Worm (Caenorhabditis elegans) whole organism, mixed stage, embryonic: Measurements from ENCODE around the gene K10C8.4.

Experiments used
- M03D4.4 ChIP-seq: sonication (generic microtip); optimal IDR thresholded peaks from 2 replicates; lab custom pipeline; 2017; ENCODE audit warnings: mild to moderate bottlenecking, missing genetic modification characterization, missing compliant biosample characterization
- blmp-1 ChIP-seq: fragments of 150-350 bp; optimal IDR thresholded peaks from 2 replicates; lab custom pipeline; 2014; ENCODE audit warnings: missing biosample characterization, missing genetic modification characterization
- ceh-39 ChIP-seq: fragments of 150-350 bp; optimal IDR thresholded peaks from 2 replicates; lab custom pipeline; 2014; ENCODE audit warnings: missing biosample characterization, missing genetic modification characterization
- ceh-43 ChIP-seq: fragments of 200-800 bp; sonication (Bioruptor generic); optimal IDR thresholded peaks from 2 replicates; lab custom pipeline; 2018; ENCODE audit warnings: mild to moderate bottlenecking, missing genetic modification characterization, moderate library complexity, missing compliant biosample characterization
- ceh-83 ChIP-seq: fragments of 200-800 bp; sonication (Bioruptor generic); optimal IDR thresholded peaks from 2 replicates; lab custom pipeline; 2018; ENCODE audit warnings: mild to moderate bottlenecking, missing genetic modification characterization, missing compliant biosample characterization
- ces-1 ChIP-seq: fragments of 150-350 bp; optimal IDR thresholded peaks from 2 replicates; lab custom pipeline; 2014; ENCODE audit warnings: missing biosample characterization, missing genetic modification reagents, missing genetic modification characterization
- cnd-1 ChIP-seq: fragments of 200-800 bp; sonication (Bioruptor generic); optimal IDR thresholded peaks from 2 replicates; lab custom pipeline; 2018; ENCODE audit warnings: mild to moderate bottlenecking, missing genetic modification characterization, missing compliant biosample characterization
- drap-1 ChIP-seq: fragments of 200-800 bp; sonication (Bioruptor generic); optimal IDR thresholded peaks from 3 replicates; lab custom pipeline; 2018; ENCODE audit warnings: mild to moderate bottlenecking, missing genetic modification characterization, missing compliant biosample characterization
- elt-1 ChIP-seq: sonication (generic microtip); optimal IDR thresholded peaks from 2 replicates; lab custom pipeline; 2017; ENCODE audit warnings: missing genetic modification characterization, mild to moderate bottlenecking, missing compliant biosample characterization, antibody characterized with exemption, moderate library complexity, borderline replicate concordance; ENCODE audit not compliant: insufficient read depth
- elt-3 ChIP-seq: fragments of 150-350 bp; optimal IDR thresholded peaks from 2 replicates; lab custom pipeline; 2014; ENCODE audit warnings: missing biosample characterization, missing genetic modification characterization
- flh-1 ChIP-seq: fragments of 200-800 bp; sonication (Bioruptor generic); optimal IDR thresholded peaks from 2 replicates; lab custom pipeline; 2018; ENCODE audit warnings: mild to moderate bottlenecking, missing genetic modification characterization, moderate library complexity, missing compliant biosample characterization
- ham-2 ChIP-seq: fragments of 200-800 bp; sonication (Bioruptor generic); optimal IDR thresholded peaks from 2 replicates; lab custom pipeline; 2018; ENCODE audit warnings: mild to moderate bottlenecking, missing genetic modification characterization, missing compliant biosample characterization
- hlh-1 ChIP-seq: fragments of 150-350 bp; optimal IDR thresholded peaks from 2 replicates; lab custom pipeline; 2014; ENCODE audit warnings: missing biosample characterization, missing genetic modification reagents, missing genetic modification characterization
- lin-13 ChIP-seq: fragments of 150-350 bp; optimal IDR thresholded peaks from 2 replicates; lab custom pipeline; 2014; ENCODE audit warnings: missing biosample characterization, missing genetic modification characterization
- lsy-2 ChIP-seq: fragments of 150-350 bp; optimal IDR thresholded peaks from 2 replicates; lab custom pipeline; 2014; ENCODE audit warnings: missing biosample characterization, missing genetic modification characterization
- mab-5 ChIP-seq: fragments of 150-350 bp; optimal IDR thresholded peaks from 2 replicates; lab custom pipeline; 2014; ENCODE audit warnings: missing biosample characterization, missing genetic modification characterization
- mep-1 ChIP-seq: fragments of 150-350 bp; optimal IDR thresholded peaks from 2 replicates; lab custom pipeline; 2017; ENCODE audit warnings: missing biosample characterization, missing genetic modification reagents, missing genetic modification characterization, inconsistent platforms
- mls-2 ChIP-seq: sonication (generic microtip); optimal IDR thresholded peaks from 2 replicates; lab custom pipeline; 2016; ENCODE audit warnings: mild to moderate bottlenecking, missing genetic modification characterization, moderate library complexity, missing compliant biosample characterization
- nhr-12 ChIP-seq: fragments of 150-350 bp; optimal IDR thresholded peaks from 2 replicates; lab custom pipeline; 2014; ENCODE audit warnings: missing biosample characterization, missing genetic modification characterization
- nhr-2 ChIP-seq: fragments of 150-350 bp; optimal IDR thresholded peaks from 2 replicates; lab custom pipeline; 2014; ENCODE audit warnings: missing biosample characterization, missing genetic modification characterization
- nhr-237 ChIP-seq: fragments of 150-350 bp; optimal IDR thresholded peaks from 2 replicates; lab custom pipeline; 2014; ENCODE audit warnings: missing biosample characterization, missing genetic modification characterization
- nhr-76 ChIP-seq: sonication (generic microtip); optimal IDR thresholded peaks from 2 replicates; lab custom pipeline; 2017; ENCODE audit warnings: missing biosample characterization, missing genetic modification characterization
- pha-4 ChIP-seq: fragments of 150-350 bp; optimal IDR thresholded peaks from 2 replicates; lab custom pipeline; 2018; ENCODE audit warnings: missing biosample characterization, missing genetic modification reagents, missing genetic modification characterization
- snpc-4 ChIP-seq: fragments of 150-350 bp; optimal IDR thresholded peaks from 2 replicates; lab custom pipeline; 2014; ENCODE audit warnings: missing biosample characterization, missing genetic modification characterization
- sptf-1 ChIP-seq: sonication (generic microtip); optimal IDR thresholded peaks from 2 replicates; lab custom pipeline; 2017; ENCODE audit warnings: mild to moderate bottlenecking, missing genetic modification characterization, moderate library complexity, missing compliant biosample characterization
- unc-120 ChIP-seq: sonication (generic microtip); optimal IDR thresholded peaks from 2 replicates; lab custom pipeline; 2017; ENCODE audit warnings: missing genetic modification characterization, missing compliant biosample characterization; ENCODE audit not compliant: poor library complexity, severe bottlenecking
- unc-39 ChIP-seq: fragments of 150-350 bp; optimal IDR thresholded peaks from 2 replicates; lab custom pipeline; 2014; ENCODE audit warnings: missing biosample characterization, missing genetic modification characterization
- ztf-11 ChIP-seq: fragments of 150-350 bp; optimal IDR thresholded peaks from 2 replicates; lab custom pipeline; 2014; ENCODE audit warnings: missing biosample characterization, missing genetic modification characterization

The K10C8.4 gene

DNA sequence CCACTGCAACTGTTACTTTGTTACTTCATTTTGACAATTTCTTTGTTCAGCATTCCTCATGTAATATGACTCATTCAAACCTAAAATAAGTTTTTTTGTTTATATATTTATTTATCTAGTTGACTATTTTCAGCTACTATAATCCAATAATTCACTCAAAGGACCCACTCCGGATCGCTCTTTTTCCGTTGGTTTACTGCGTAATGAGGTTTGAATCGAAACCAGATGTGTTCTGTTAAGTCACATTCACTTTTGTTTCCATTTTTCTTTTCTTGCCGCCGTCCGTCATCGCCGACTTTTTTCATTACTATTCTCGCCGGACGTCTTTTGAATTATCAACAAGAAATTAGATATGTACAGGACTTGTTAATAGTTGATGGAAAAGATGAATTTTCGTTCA is 32.7 kb upstream of the K10C8.4 start:
- no peak for TF ChIP-seq snpc-4
- no peak for TF ChIP-seq sptf-1
- no peak for TF ChIP-seq pha-4 (tag; lab: Kevin White, UChicago)
- no peak for TF ChIP-seq lin-13
- TF ChIP-seq lsy-2 (tag; lab: Kevin White, UChicago): no peak
- TF ChIP-seq ztf-11: no peak
- no peak for TF ChIP-seq mls-2 (tag; lab: Kevin White, UChicago)
- no peak for TF ChIP-seq drap-1 (GFP tag; lab: Kevin White, UChicago)
- no peak for TF ChIP-seq nhr-76 (tag; lab: Kevin White, UChicago)
- TF ChIP-seq mep-1 (tag; lab: Kevin White, UChicago): no peak
- TF ChIP-seq unc-39 (tag; lab: Kevin White, UChicago): no peak
- TF ChIP-seq ham-2 (GFP tag; lab: Kevin White, UChicago): no peak
- no peak for TF ChIP-seq M03D4.4 (tag; lab: Kevin White, UChicago)
- TF ChIP-seq nhr-12 (tag; lab: Kevin White, UChicago): no peak
- TF ChIP-seq hlh-1: no peak
- no peak for TF ChIP-seq nhr-2
- TF ChIP-seq, all 35 proteins: peak for 0

DNA sequence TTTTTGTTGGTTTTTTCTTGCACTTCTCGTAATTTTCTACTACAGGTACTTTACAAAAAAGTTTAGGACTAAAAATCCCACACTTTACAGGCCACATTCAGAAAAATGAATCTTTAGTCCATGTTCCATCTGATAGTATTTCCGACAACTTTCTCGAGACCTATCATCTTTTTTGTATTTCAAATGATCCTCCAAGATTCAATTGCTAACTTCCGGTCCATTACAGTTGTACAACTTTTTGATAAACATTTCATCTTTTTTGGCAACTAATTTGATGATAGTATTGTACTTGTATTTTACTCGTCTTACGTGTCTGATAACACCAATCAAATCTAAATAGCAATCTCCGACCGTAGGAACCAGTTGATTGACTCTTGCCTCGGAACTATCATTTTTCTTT is 28.7 kb upstream of the K10C8.4 start:
- no peak for TF ChIP-seq flh-1
- no peak for TF ChIP-seq pha-4 (tag; lab: Kevin White, UChicago)
- TF ChIP-seq elt-3 (tag; lab: Kevin White, UChicago): no peak
- TF ChIP-seq lsy-2 (tag; lab: Kevin White, UChicago): no peak
- no peak for TF ChIP-seq blmp-1 (tag; lab: Kevin White, UChicago)
- TF ChIP-seq unc-120 (tag; lab: Kevin White, UChicago): no peak

DNA sequence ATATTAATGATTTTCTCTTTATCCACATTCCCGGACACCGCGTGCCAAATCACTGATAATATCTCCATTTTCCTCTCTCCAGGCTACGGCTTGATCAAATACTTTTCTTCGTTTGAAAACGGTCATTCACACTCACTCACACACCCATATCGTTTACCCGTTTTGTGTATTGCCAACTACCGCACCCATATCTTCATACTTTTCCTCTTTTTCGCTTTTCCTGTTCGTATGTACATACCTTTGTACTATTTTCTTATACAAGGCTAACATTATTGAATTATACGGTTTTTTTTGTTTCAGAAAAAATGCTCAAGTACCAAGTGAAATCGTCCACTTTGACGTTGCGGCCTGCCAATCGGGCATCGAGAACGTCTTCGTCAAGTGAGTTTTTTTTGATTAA is 28.1 kb upstream of the K10C8.4 start, which contains the start of gene W05B10.4:
Gene W05B10.4 (plus strand): TSS at position 301 of the 400 bp plus-strand sequence.
- TF ChIP-seq pha-4 (tag; lab: Kevin White, UChicago): no peak
- TF ChIP-seq, all 35 proteins: peak for 0

DNA sequence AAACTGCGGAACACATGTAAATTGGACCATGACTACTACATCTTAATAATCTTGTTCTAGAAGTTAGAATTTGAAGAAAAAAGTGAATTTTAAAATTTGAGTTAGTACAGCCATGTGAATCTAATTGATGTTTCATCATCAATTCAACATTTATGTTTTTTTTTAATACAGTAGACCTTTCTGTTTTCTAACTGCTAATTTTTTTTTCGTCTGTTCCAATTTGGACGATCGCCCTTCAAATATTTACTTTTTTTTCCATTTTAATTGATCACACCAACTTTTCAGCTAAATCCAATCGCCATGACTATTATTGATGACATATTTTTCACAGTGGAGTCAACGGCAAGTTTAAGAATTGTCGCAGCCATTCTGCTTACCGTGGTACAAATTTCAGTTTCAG is 25.5 kb upstream of the K10C8.4 start, which contains the start of gene srx-116:
Gene srx-116 (plus strand): TSS at position 301 of the 400 bp plus-strand sequence.
- TF ChIP-seq ceh-43 (GFP tag; lab: Kevin White, UChicago) (no peak), ceh-39 (tag; lab: Kevin White, UChicago) (no peak), nhr-2 (no peak), cnd-1 (no peak), blmp-1 (tag; lab: Kevin White, UChicago) (no peak), mls-2 (tag; lab: Kevin White, UChicago) (no peak), ztf-11 (no peak), flh-1 (no peak), M03D4.4 (tag; lab: Kevin White, UChicago) (no peak), mep-1 (tag; lab: Kevin White, UChicago) (no peak), drap-1 (GFP tag; lab: Kevin White, UChicago) (no peak), mab-5 (tag; lab: Kevin White, UChicago) (no peak), lin-13 (no peak), elt-1 (tag; lab: Kevin White, UChicago) (no peak), nhr-76 (tag; lab: Kevin White, UChicago) (no peak), snpc-4 (no peak)

DNA sequence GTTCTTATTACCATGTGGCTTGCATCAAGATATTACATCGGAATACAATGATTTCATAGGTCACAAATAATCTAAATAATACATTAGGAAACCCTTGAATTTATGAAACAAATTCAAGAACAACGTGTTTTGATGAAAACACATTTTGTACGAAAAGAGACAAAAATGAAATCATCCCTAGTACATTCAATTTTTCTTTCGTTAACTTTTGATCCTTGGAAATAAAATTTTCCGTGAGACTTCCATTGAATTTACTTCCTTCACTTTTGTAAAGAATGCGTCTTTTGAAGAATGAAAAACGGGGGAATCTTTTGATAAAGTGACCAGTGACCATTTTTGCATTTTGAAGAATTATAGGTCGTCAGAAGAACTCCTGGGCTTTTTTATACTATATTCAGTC is 22.3 kb upstream of the K10C8.4 start:
- no peak for TF ChIP-seq nhr-237 (tag; lab: Kevin White, UChicago)
- no peak for TF ChIP-seq elt-3 (tag; lab: Kevin White, UChicago)

- TF ChIP-seq unc-39 (tag; lab: Kevin White, UChicago) (no peak), nhr-237 (tag; lab: Kevin White, UChicago) (no peak), nhr-12 (tag; lab: Kevin White, UChicago) (no peak), blmp-1 (tag; lab: Kevin White, UChicago) (no peak), ham-2 (GFP tag; lab: Kevin White, UChicago) (no peak), ceh-83 (GFP tag; lab: Kevin White, UChicago) (no peak), nhr-76 (tag; lab: Kevin White, UChicago) (no peak), mep-1 (tag; lab: Kevin White, UChicago) (no peak), cnd-1 (no peak), drap-1 (GFP tag; lab: Kevin White, UChicago) (no peak), ces-1 (no peak)
Observed at ce11 chrV:12676299-12676698, 19.8 kb upstream of the K10C8.4 start.
